Fruit fly (Drosophila melanogaster): ENCODE measurements around the gene GNBP3.

- TF ChIP-seq CTCF (optimal IDR thresholded peaks at IDR 0.05) (peak in 1 of 2 experiments; percentile 24), CG8478 (optimal IDR thresholded peaks at IDR 0.05) (no peak)
These were observed 50.0 kb downstream of the GNBP3 start, which contains the start of gene Doc3 for dm6 chr3L:9004788-9005246.
